Fruit fly (Drosophila melanogaster) whole organism, adult: ENCODE measurements around the gene CG31231.

ENCODE experiments used
- CG11617 ChIP-seq: fragments of 200-800 bp; sonication (Bioruptor generic); optimal IDR thresholded peaks from 2 replicates; lab custom pipeline; 2017; ENCODE audit warnings: mild to moderate bottlenecking, missing biosample characterization, missing genetic modification reagents, missing genetic modification characterization
- CG12768 ChIP-seq: fragments of 200-800 bp; sonication (Bioruptor generic); optimal IDR thresholded peaks from 2 replicates; lab custom pipeline; 2017; ENCODE audit warnings: missing biosample characterization, missing genetic modification characterization, mild to moderate bottlenecking, moderate library complexity, missing genetic modification reagents
- CG14711 ChIP-seq: fragments of 200-800 bp; sonication (Bioruptor generic); optimal IDR thresholded peaks from 2 replicates; lab custom pipeline; 2018; ENCODE audit warnings: missing biosample characterization, mild to moderate bottlenecking, missing genetic modification characterization, moderate library complexity
- CG7045 ChIP-seq: fragments of 200-800 bp; sonication (Bioruptor generic); optimal IDR thresholded peaks from 2 replicates; lab custom pipeline; 2017; ENCODE audit warnings: missing biosample characterization, mild to moderate bottlenecking, missing genetic modification characterization
- CG7101 ChIP-seq: fragments of 200-800 bp; sonication (Bioruptor generic); optimal IDR thresholded peaks from 2 replicates; lab custom pipeline; 2018; ENCODE audit warnings: missing biosample characterization, mild to moderate bottlenecking, missing genetic modification characterization, moderate library complexity
- Clk ChIP-seq: fragments of 200-800 bp; sonication (Bioruptor generic); optimal IDR thresholded peaks from 2 replicates; lab custom pipeline; 2017; ENCODE audit warnings: missing biosample characterization, missing genetic modification characterization
- Mnt ChIP-seq: fragments of 200-800 bp; sonication (Bioruptor generic); optimal IDR thresholded peaks from 2 replicates; lab custom pipeline; 2016; ENCODE audit warnings: missing biosample characterization, mild to moderate bottlenecking, missing genetic modification characterization
- cnc ChIP-seq, 2 experiments: fragments of >200 bp; optimal IDR thresholded peaks; 2 replicates each; lab custom pipeline; 2017
- kay ChIP-seq: fragments of 200-800 bp; sonication (Bioruptor generic); peaks from one replicate; lab custom pipeline; 2016; ENCODE audit warnings: missing biosample characterization, missing genetic modification characterization, borderline replicate concordance
- ovo ChIP-seq: fragments of 200-800 bp; sonication (Bioruptor generic); optimal IDR thresholded peaks from 2 replicates; lab custom pipeline; 2016; ENCODE audit warnings: missing biosample characterization, missing genetic modification characterization
- tj ChIP-seq: fragments of 200-800 bp; sonication (Bioruptor generic); optimal IDR thresholded peaks from 3 replicates; lab custom pipeline; 2017; ENCODE audit warnings: missing biosample characterization, mild to moderate bottlenecking, missing genetic modification characterization, moderate library complexity
- toe ChIP-seq: fragments of 200-800 bp; sonication (Bioruptor generic); optimal IDR thresholded peaks from 2 replicates; lab custom pipeline; 2016; ENCODE audit warnings: missing biosample characterization, missing genetic modification characterization

- TF ChIP-seq cnc (optimal IDR thresholded peaks at IDR 0.05; lab: Kevin White, UChicago) = no peak
- no peak for TF ChIP-seq ovo (GFP tag; lab: Kevin White, UChicago)
- TF ChIP-seq CG7045 (GFP tag; lab: Kevin White, UChicago) = no peak
- no peak for TF ChIP-seq CG12768 (GFP tag; lab: Kevin White, UChicago)
- TF ChIP-seq CG14711 = no peak
- no peak for TF ChIP-seq CG11617
- no peak for TF ChIP-seq CG7101 (tag; lab: Kevin White, UChicago)
- no peak for TF ChIP-seq Clk (GFP tag; lab: Kevin White, UChicago)
- no peak for TF ChIP-seq toe (GFP tag; lab: Kevin White, UChicago)
- TF ChIP-seq tj = no peak
- TF ChIP-seq kay = no peak
- no peak for TF ChIP-seq Mnt
Observed at dm6 chr3R:18619451-18619942, 45.7 kb upstream of the CG31231 start.
